Worm (Caenorhabditis elegans): Measurements from ENCODE around the gene F21D12.3.
A peak's percentile ranks its signal among the peaks of the same experiment; 100 is the strongest.

DNA sequence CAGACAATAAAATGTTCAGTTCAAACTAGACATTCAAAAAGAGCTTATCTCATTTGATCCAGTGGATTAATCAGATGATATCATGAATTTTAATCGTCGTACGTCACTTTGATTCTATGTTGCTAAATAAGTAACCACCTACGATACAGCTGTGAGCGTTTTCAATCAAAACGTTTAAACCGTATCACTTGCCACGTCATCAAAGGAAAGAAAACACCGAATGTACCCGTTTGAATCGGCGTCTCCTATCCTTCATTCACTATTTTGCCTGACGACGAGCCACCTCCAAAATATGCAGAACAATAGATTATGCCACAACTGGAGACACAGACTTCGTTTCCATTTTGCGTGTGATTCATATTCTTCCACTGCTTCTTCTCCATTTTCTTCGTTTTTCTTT, 22.0 kb upstream of the F21D12.3 start:
- TF ChIP-seq nhr-76 (tag; optimal IDR thresholded peaks at IDR 0.05) (no peak), ama-1 (optimal IDR thresholded peaks at IDR 0.05) (peak; percentile 84), nhr-11 (tag; optimal IDR thresholded peaks at IDR 0.05) (no peak), jun-1 (tag; optimal IDR thresholded peaks at IDR 0.05) (no peak), elt-3 (tag; optimal IDR thresholded peaks at IDR 0.05) (no peak)
